Fruit fly (Drosophila melanogaster): ENCODE results near the gene Boh2.

Boh2 gene

dm6 chr2L:11210324-11210758, 31.5 kb downstream of the Boh2 start, which contains the start of gene ab:
Gene ab, plus strand, starts transcription at chr2L:11210678.
- no peak for TF ChIP-seq CG17801 (GFP tag; optimal IDR thresholded peaks at IDR 0.05; ENCODE audit: partially characterized antibody)

dm6 chr2L:11210970-11211967, 32.4 kb downstream of the Boh2 start:
- TF ChIP-seq CG17801 (GFP tag; optimal IDR thresholded peaks at IDR 0.05; ENCODE audit: partially characterized antibody): peak; percentile 67

- TF ChIP-seq CG17801 (GFP tag; optimal IDR thresholded peaks at IDR 0.05; ENCODE audit: partially characterized antibody): no peak
Measured at dm6 chr2L:11218918-11219317, 40.1 kb downstream of the Boh2 start.

dm6 chr2L:11219446-11220038, 40.7 kb downstream of the Boh2 start:
- peak; percentile 22 for TF ChIP-seq CG17801 (GFP tag; optimal IDR thresholded peaks at IDR 0.05; ENCODE audit: partially characterized antibody)

- TF ChIP-seq CG17801 (GFP tag; optimal IDR thresholded peaks at IDR 0.05; ENCODE audit: partially characterized antibody): no peak
Measured at dm6 chr2L:11220783-11221182, 42.0 kb downstream of the Boh2 start.

- TF ChIP-seq CG17801 (GFP tag; optimal IDR thresholded peaks at IDR 0.05; ENCODE audit: partially characterized antibody): no peak
Measured at dm6 chr2L:11221296-11221698, 42.5 kb downstream of the Boh2 start.

dm6 chr2L:11222079-11222478, 43.2 kb downstream of the Boh2 start:
- TF ChIP-seq CG17801 (GFP tag; optimal IDR thresholded peaks at IDR 0.05; ENCODE audit: partially characterized antibody): no peak

- TF ChIP-seq CG17801 (GFP tag; optimal IDR thresholded peaks at IDR 0.05; ENCODE audit: partially characterized antibody): no peak
Measured at dm6 chr2L:11224443-11224842, 45.6 kb downstream of the Boh2 start.

- no peak for TF ChIP-seq CG17801 (GFP tag; optimal IDR thresholded peaks at IDR 0.05; ENCODE audit: partially characterized antibody)
Measured at dm6 chr2L:11226035-11226434, 47.2 kb downstream of the Boh2 start.

- TF ChIP-seq CG17801 (GFP tag; optimal IDR thresholded peaks at IDR 0.05; ENCODE audit: partially characterized antibody): no peak
Measured at dm6 chr2L:11227258-11227657, 48.4 kb downstream of the Boh2 start.

- TF ChIP-seq CG17801 (GFP tag; optimal IDR thresholded peaks at IDR 0.05; ENCODE audit: partially characterized antibody): no peak
Measured at dm6 chr2L:11228039-11228438, 49.2 kb downstream of the Boh2 start.

- no peak for TF ChIP-seq CG17801 (GFP tag; optimal IDR thresholded peaks at IDR 0.05; ENCODE audit: partially characterized antibody)
Measured at dm6 chr2L:11228909-11229574, 50.2 kb downstream of the Boh2 start.
